Worm (Caenorhabditis elegans) whole organism, young adult: ENCODE measurements around the gene M03C11.1.

Source experiments
- F49E8.2 ChIP-seq: sonication (generic microtip); optimal IDR thresholded peaks from 3 replicates; lab custom pipeline; 2017; ENCODE audit warnings: missing genetic modification characterization, mild to moderate bottlenecking, missing compliant biosample characterization, antibody characterized with exemption, moderate library complexity; ENCODE audit not compliant: insufficient read depth
- F57A8.1 ChIP-seq: fragments of 200-800 bp; sonication (Bioruptor generic); optimal IDR thresholded peaks from 2 replicates; lab custom pipeline; 2018; ENCODE audit warnings: mild to moderate bottlenecking, missing genetic modification characterization, moderate library complexity, missing compliant biosample characterization
- Y95B8A.8 ChIP-seq: fragments of 200-800 bp; sonication (Bioruptor generic); IDR thresholded peaks from 2 replicates; pipeline ENCODE4 v1.3.6; 2022; ENCODE audit warnings: missing genetic modification reagents, missing genetic modification characterization, missing compliant biosample characterization
- let-526 ChIP-seq: fragments of 200-800 bp; sonication (Bioruptor generic); IDR thresholded peaks from 2 replicates; pipeline ENCODE4 v1.3.6; 2022; ENCODE audit warnings: missing genetic modification reagents, missing genetic modification characterization, missing compliant biosample characterization
- sea-2 ChIP-seq: fragments of 200-800 bp; sonication (Bioruptor generic); IDR thresholded peaks from 2 replicates; pipeline ENCODE4 v1.3.6; 2022; ENCODE audit warnings: missing genetic modification characterization, missing compliant biosample characterization

DNA sequence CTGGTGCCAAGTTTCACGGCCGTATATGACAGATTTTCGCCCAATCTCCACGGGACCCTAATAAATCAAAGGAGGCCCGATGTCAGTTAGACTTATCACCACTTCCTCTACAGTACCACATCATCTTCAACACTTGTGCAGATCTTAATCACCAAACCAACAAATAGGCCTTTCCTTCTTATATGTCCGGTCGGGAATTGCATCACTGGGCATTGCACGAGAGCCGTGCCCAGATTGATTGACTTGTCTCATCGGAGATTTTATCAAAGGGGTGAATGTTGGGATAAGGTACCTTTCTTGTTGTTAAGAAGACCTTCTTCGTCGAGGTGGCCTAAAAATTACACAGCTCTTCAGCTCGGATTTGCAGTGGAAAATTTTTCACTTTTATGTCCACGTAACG lies 51.1 kb downstream of the M03C11.1 start:
- TF ChIP-seq F57A8.1 = no peak
- no peak for TF ChIP-seq sea-2 (GFP tag; lab: Robert Waterston, UW)
- TF ChIP-seq F49E8.2 (tag; lab: Kevin White, UChicago) = no peak
- no peak for TF ChIP-seq let-526
- no peak for TF ChIP-seq Y95B8A.8 (GFP tag; lab: Robert Waterston, UW)
